Fruit fly (Drosophila melanogaster): ENCODE data around the gene raskol.

The raskol gene

DNA sequence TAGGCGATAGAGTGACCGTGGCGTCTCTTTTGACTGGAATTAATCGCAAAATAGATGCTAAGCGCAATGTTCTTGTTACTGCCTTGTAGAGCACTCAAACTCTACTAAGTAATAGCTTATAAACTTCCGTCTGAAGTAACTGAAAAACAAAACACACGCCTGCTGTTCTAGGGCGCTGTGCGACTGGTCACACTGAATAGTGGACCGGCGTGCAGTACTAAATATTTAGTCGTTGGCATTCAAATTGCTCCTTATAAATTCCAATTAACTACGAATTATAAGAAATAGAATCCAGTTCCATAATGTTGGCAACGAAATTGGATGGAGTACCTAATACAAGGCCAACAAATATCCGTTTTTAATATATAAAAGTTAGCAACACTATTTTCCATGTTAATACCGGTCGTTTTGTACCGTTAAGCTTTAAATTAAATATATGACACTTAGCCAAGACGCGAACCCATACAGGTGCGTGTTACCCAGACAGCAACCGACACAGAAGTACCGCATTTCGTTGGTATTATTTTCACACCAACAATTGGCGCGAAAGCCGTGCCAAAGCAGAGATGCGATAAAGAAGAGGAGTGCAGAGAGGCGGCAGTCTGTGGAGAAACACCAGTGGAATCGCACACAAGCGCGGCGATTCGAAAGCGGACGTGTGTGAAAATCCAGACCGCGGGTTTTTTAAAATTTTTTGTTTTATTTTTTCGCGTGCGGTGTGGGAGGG is at the start of gene raskol, which contains the start of gene CG8173:
Gene raskol (plus strand): TSS at position 599 of the 727 bp plus-strand sequence.
Gene CG8173 (minus strand): TSS at position 108 of the 727 bp plus-strand sequence.
- TF ChIP-seq CTCF (optimal IDR thresholded peaks at IDR 0.05) (peak; percentile 43 to 52), CG8478 (optimal IDR thresholded peaks at IDR 0.05) (no peak)

dm6 chrX:17671788-17672187 is 38.2 kb upstream of the raskol start, which contains the start of gene CG12990:
CG12990 (minus strand) TSS chrX:17671888.
- TF ChIP-seq CG8478 (optimal IDR thresholded peaks at IDR 0.05), result no peak

- TF ChIP-seq CTCF (optimal IDR thresholded peaks at IDR 0.05) (no peak), CG8478 (optimal IDR thresholded peaks at IDR 0.05) (no peak)
Measured at dm6 chrX:17677953-17678668, 31.8 kb upstream of the raskol start.

dm6 chrX:17679642-17680571 is 30.0 kb upstream of the raskol start:
- TF ChIP-seq CTCF (optimal IDR thresholded peaks at IDR 0.05) (no peak), CG8478 (optimal IDR thresholded peaks at IDR 0.05) (no peak)

dm6 chrX:17682745-17683505 is 27.0 kb upstream of the raskol start:
- TF ChIP-seq CTCF (optimal IDR thresholded peaks at IDR 0.05) (no peak), CG8478 (optimal IDR thresholded peaks at IDR 0.05) (no peak)

- no peak for TF ChIP-seq CG8478 (optimal IDR thresholded peaks at IDR 0.05)
- no peak for TF ChIP-seq CTCF (optimal IDR thresholded peaks at IDR 0.05)
Measured at dm6 chrX:17683506-17683858, 26.5 kb upstream of the raskol start.

- no peak for TF ChIP-seq CG8478 (optimal IDR thresholded peaks at IDR 0.05)
- TF ChIP-seq CTCF (optimal IDR thresholded peaks at IDR 0.05), result no peak
Measured at dm6 chrX:17686179-17686578, 23.8 kb upstream of the raskol start.

dm6 chrX:17692729-17693128 is 17.2 kb upstream of the raskol start:
- no peak for TF ChIP-seq CTCF (optimal IDR thresholded peaks at IDR 0.05)
- no peak for TF ChIP-seq CG8478 (optimal IDR thresholded peaks at IDR 0.05)

- TF ChIP-seq CTCF (optimal IDR thresholded peaks at IDR 0.05) (no peak), CG8478 (optimal IDR thresholded peaks at IDR 0.05) (no peak)
Measured at dm6 chrX:17693981-17694872, 15.7 kb upstream of the raskol start.

DNA sequence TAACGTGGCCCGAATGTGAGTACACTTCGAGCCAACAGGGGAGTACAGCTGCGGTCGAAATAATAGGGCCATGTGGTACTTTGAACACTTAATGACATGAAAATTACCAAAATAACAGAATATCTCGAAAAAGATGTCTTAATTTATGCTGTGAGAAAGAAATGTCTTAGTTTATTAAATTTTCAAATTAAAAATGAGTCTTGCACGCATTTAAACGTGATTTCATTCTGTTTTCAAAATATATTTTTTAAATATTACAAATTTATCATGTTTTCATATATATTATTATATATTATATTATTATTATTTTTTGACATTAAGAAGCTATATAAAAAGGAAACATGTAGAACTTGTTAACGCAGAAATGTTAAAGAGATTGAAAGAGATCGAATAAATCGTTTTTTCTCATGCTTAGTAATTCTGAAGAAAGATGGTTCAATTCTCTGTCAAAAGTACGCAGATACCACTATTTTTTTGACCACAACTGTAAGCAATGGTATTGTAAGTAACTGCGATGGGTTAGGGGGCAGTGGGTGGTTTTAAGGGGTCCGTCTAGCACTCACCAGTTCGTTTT is 15.0 kb upstream of the raskol start:
- no peak for TF ChIP-seq CG8478 (optimal IDR thresholded peaks at IDR 0.05)
- no peak for TF ChIP-seq CTCF (optimal IDR thresholded peaks at IDR 0.05)

- TF ChIP-seq CG8478 (optimal IDR thresholded peaks at IDR 0.05) (no peak), CTCF (optimal IDR thresholded peaks at IDR 0.05) (peak; percentile 69 to 90)
Measured at dm6 chrX:17695641-17696040, 14.3 kb upstream of the raskol start.

DNA sequence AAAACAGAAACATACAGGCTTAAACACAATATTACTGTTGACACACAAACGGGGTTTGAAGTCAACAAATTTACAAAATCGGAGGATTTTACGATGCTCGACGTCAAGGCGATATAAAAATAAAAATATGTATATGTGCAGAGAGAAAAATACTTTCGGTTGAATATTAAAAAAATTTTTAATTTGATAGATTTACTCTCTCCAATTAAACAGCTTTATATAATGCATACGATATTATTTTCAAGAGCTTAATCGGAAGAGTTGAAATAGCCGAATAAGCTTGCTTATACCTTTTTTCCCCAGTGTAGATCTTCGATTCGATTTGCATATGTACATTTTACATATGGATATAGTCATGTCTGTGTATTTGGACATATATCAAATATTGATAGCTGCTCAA is 13.3 kb upstream of the raskol start:
- TF ChIP-seq CG8478 (optimal IDR thresholded peaks at IDR 0.05) (no peak), CTCF (optimal IDR thresholded peaks at IDR 0.05) (no peak)

DNA sequence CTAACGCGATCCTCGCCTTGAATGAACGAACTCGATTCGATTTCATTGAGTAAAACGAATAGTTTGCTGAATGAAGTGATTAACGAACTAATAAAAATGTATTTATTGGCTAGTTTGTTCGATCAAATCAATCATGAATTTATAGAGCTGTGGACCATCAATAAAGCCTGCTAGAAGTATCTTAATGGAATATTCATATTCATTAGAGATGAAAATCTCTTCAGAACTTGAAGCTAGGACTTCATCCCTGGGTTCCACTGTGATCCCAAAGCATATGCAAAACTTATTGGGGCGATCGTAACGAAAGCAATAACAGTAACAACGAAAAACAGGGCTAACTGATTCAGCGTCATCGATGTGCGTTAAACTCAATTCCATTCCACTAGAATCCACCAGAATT is 12.7 kb upstream of the raskol start:
- TF ChIP-seq CTCF (optimal IDR thresholded peaks at IDR 0.05) (no peak), CG8478 (optimal IDR thresholded peaks at IDR 0.05) (no peak)
